Fruit fly (Drosophila melanogaster) whole organism, embryonic: ENCODE results near the gene CG42795.
A peak's percentile ranks its signal among the peaks of the same experiment; 100 is the strongest.

Experiments
- Awh ChIP-seq: fragments of 200-800 bp; sonication (Bioruptor generic); IDR thresholded peaks from 2 replicates; pipeline ENCODE4, ENCODE4 v1.3.6; 2022; ENCODE audit warnings: missing biosample characterization, missing genetic modification characterization
- BEAF-32 ChIP-seq: fragments of 200-800 bp; sonication (Bioruptor generic); optimal IDR thresholded peaks from 3 replicates; lab custom pipeline; 2017; ENCODE audit warnings: missing biosample characterization, missing genetic modification characterization, mild to moderate bottlenecking, moderate library complexity, missing genetic modification reagents
- Bgb ChIP-seq: fragments of 200-800 bp; sonication (Bioruptor generic); IDR thresholded peaks from 2 replicates; pipeline ENCODE4 v1.3.6; 2022; ENCODE audit warnings: missing biosample characterization, missing genetic modification characterization; ENCODE audit not compliant: partially characterized antibody
- CG10209 ChIP-seq: fragments of 200-800 bp; sonication (Bioruptor generic); optimal IDR thresholded peaks from 3 replicates; lab custom pipeline; 2017; ENCODE audit warnings: missing biosample characterization, mild to moderate bottlenecking, missing genetic modification characterization, missing genetic modification reagents
- CG10274 ChIP-seq: fragments of 200-800 bp; sonication (Bioruptor generic); optimal IDR thresholded peaks from 3 replicates; lab custom pipeline; 2017; ENCODE audit warnings: missing biosample characterization, mild to moderate bottlenecking, missing genetic modification characterization
- CG10959 ChIP-seq: fragments of 200-800 bp; sonication (Bioruptor generic); IDR thresholded peaks from 2 replicates; pipeline ENCODE4 v1.3.6; 2022; ENCODE audit warnings: missing biosample characterization, missing genetic modification characterization
- CG11456 ChIP-seq: fragments of 200-800 bp; sonication (Bioruptor generic); IDR thresholded peaks from 3 replicates; pipeline ENCODE4 v1.3.6; 2022; ENCODE audit warnings: missing biosample characterization, missing genetic modification characterization
- CG12071 ChIP-seq: fragments of 200-800 bp; sonication (Bioruptor generic); optimal IDR thresholded peaks from 3 replicates; lab custom pipeline; 2018; ENCODE audit warnings: missing biosample characterization, mild to moderate bottlenecking, missing genetic modification characterization
- CG14014 ChIP-seq: fragments of 200-800 bp; sonication (Bioruptor generic); IDR thresholded peaks from 2 replicates; pipeline ENCODE4 v1.3.6; 2022; ENCODE audit warnings: missing biosample characterization, missing genetic modification characterization
- CG15011 ChIP-seq: fragments of 200-800 bp; sonication (Bioruptor generic); optimal IDR thresholded peaks from 3 replicates; lab custom pipeline; 2018; ENCODE audit warnings: missing biosample characterization, mild to moderate bottlenecking, missing genetic modification characterization
- CG1832 ChIP-seq: fragments of 200-800 bp; sonication (Bioruptor generic); optimal IDR thresholded peaks from 2 replicates; lab custom pipeline; 2017; ENCODE audit warnings: missing biosample characterization, mild to moderate bottlenecking, missing genetic modification characterization, inconsistent platforms
- CG30431 ChIP-seq: fragments of 200-800 bp; sonication (Bioruptor generic); optimal IDR thresholded peaks from 2 replicates; lab custom pipeline; 2017; ENCODE audit warnings: missing biosample characterization, missing genetic modification characterization
- CG3407 ChIP-seq: fragments of 200-800 bp; sonication (Bioruptor generic); optimal IDR thresholded peaks from 2 replicates; lab custom pipeline; 2018; ENCODE audit warnings: missing biosample characterization, mild to moderate bottlenecking, missing genetic modification characterization
- CG42726 ChIP-seq: fragments of 200-800 bp; sonication (Bioruptor generic); IDR thresholded peaks from 2 replicates; pipeline ENCODE4 v1.3.6; 2022; ENCODE audit warnings: missing biosample characterization, missing genetic modification characterization; ENCODE audit not compliant: partially characterized antibody
- CG43689 ChIP-seq: fragments of 200-800 bp; sonication (Bioruptor generic); IDR thresholded peaks from 2 replicates; pipeline ENCODE4 v1.3.6; 2022; ENCODE audit warnings: missing biosample characterization, missing genetic modification characterization
- CG6791 ChIP-seq: fragments of 200-800 bp; sonication (Bioruptor generic); IDR thresholded peaks from 3 replicates; pipeline ENCODE4 v1.3.6; 2022; ENCODE audit warnings: missing biosample characterization, missing genetic modification characterization; ENCODE audit not compliant: partially characterized antibody
- CG6813 ChIP-seq: fragments of 200-800 bp; sonication (Bioruptor generic); optimal IDR thresholded peaks from 2 replicates; lab custom pipeline; 2017; ENCODE audit warnings: missing biosample characterization, missing genetic modification characterization, mild to moderate bottlenecking, moderate library complexity, missing genetic modification reagents
- CG7271 ChIP-seq: fragments of 200-800 bp; sonication (Bioruptor generic); optimal IDR thresholded peaks from 2 replicates; lab custom pipeline; 2018; ENCODE audit warnings: missing biosample characterization, mild to moderate bottlenecking, missing genetic modification characterization, moderate library complexity
- CG8290 ChIP-seq, 3 experiments: fragments of 200-800 bp; sonication (Bioruptor generic); optimal IDR thresholded peaks; 2 replicates each; lab custom pipeline; 2016 to 2019; ENCODE audit warnings: missing biosample characterization in 3 of 3, missing genetic modification characterization in 3 of 3, mild to moderate bottlenecking in 2 of 3, moderate library complexity in 1 of 3
- CG8359 ChIP-seq: fragments of 200-800 bp; sonication (Bioruptor generic); optimal IDR thresholded peaks from 2 replicates; lab custom pipeline; 2017; ENCODE audit warnings: missing biosample characterization, mild to moderate bottlenecking, missing genetic modification characterization, borderline replicate concordance
- CG8765 ChIP-seq: fragments of 200-800 bp; sonication (Bioruptor generic); IDR thresholded peaks from 2 replicates; pipeline ENCODE4 v1.3.6; 2022; ENCODE audit warnings: missing biosample characterization, missing genetic modification characterization
- CG9797 ChIP-seq: fragments of 200-800 bp; sonication (Bioruptor generic); optimal IDR thresholded peaks from 3 replicates; lab custom pipeline; 2018; ENCODE audit warnings: missing biosample characterization, mild to moderate bottlenecking, missing genetic modification characterization
- Camta ChIP-seq: fragments of 200-800 bp; sonication (Bioruptor generic); optimal IDR thresholded peaks from 2 replicates; lab custom pipeline; 2016; ENCODE audit warnings: missing biosample characterization, missing genetic modification characterization
- CkIIα-i1 ChIP-seq: fragments of 200-800 bp; sonication (Bioruptor generic); IDR thresholded peaks from 2 replicates; pipeline ENCODE4 v1.3.6; 2022; ENCODE audit warnings: missing biosample characterization, missing genetic modification characterization
- Drgx ChIP-seq: fragments of 200-800 bp; sonication (Bioruptor generic); IDR thresholded peaks from 2 replicates; pipeline ENCODE4 v1.3.6; 2022; ENCODE audit warnings: missing biosample characterization, missing genetic modification characterization
- Fer2 ChIP-seq: fragments of 200-800 bp; sonication (Bioruptor generic); optimal IDR thresholded peaks from 2 replicates; lab custom pipeline; 2018; ENCODE audit warnings: missing biosample characterization, mild to moderate bottlenecking, missing genetic modification characterization, moderate library complexity
- Hr78 ChIP-seq, 2 experiments: fragments of 200-800 bp in 1 of 2; fragments of >200 bp in 1 of 2; sonication (Bioruptor generic) in 1 of 2; optimal IDR thresholded peaks; 2 replicates each; lab custom pipeline; 2017 to 2019; ENCODE audit warnings: missing biosample characterization in 2 of 2, missing genetic modification characterization in 2 of 2, mild to moderate bottlenecking in 1 of 2, moderate library complexity in 1 of 2
- Lpt ChIP-seq: fragments of >200 bp; optimal IDR thresholded peaks from 2 replicates; lab custom pipeline; 2018; ENCODE audit warnings: missing biosample characterization, missing genetic modification characterization
- Mes4 ChIP-seq: fragments of 200-800 bp; sonication (Bioruptor generic); optimal IDR thresholded peaks from 2 replicates; lab custom pipeline; 2016; ENCODE audit warnings: missing biosample characterization, missing genetic modification characterization
- Ravus ChIP-seq: fragments of 200-800 bp; sonication (Bioruptor generic); IDR thresholded peaks from 2 replicates; pipeline ENCODE4 v1.3.6; 2022; ENCODE audit warnings: missing biosample characterization, missing genetic modification characterization
- Rfx ChIP-seq: fragments of 200-800 bp; sonication (Bioruptor generic); IDR thresholded peaks from 2 replicates; pipeline ENCODE4 v1.3.6; 2022; ENCODE audit warnings: missing biosample characterization, missing genetic modification characterization
- Sox100B ChIP-seq: fragments of 200-800 bp; sonication (Bioruptor generic); optimal IDR thresholded peaks from 3 replicates; lab custom pipeline; 2018; ENCODE audit warnings: missing biosample characterization, mild to moderate bottlenecking, missing genetic modification characterization
- Spps ChIP-seq: fragments of 200-800 bp; sonication (Bioruptor generic); optimal IDR thresholded peaks from 2 replicates; lab custom pipeline; 2018; ENCODE audit warnings: missing biosample characterization, mild to moderate bottlenecking, missing genetic modification characterization
- ase ChIP-seq: fragments of 200-800 bp; sonication (Bioruptor generic); IDR thresholded peaks from 3 replicates; pipeline ENCODE4 v1.3.6; 2022; ENCODE audit warnings: missing biosample characterization, missing genetic modification characterization
- btn ChIP-seq: fragments of 200-800 bp; sonication (Bioruptor generic); optimal IDR thresholded peaks from 2 replicates; lab custom pipeline; 2016; ENCODE audit warnings: missing biosample characterization, missing genetic modification characterization
- cwo ChIP-seq: fragments of 200-800 bp; sonication (Bioruptor generic); optimal IDR thresholded peaks from 3 replicates; lab custom pipeline; 2017; ENCODE audit warnings: missing biosample characterization, missing genetic modification characterization, mild to moderate bottlenecking, moderate library complexity, missing genetic modification reagents
- da ChIP-seq: fragments of 200-800 bp; sonication (Bioruptor generic); optimal IDR thresholded peaks from 2 replicates; lab custom pipeline; 2016; ENCODE audit warnings: missing biosample characterization, missing genetic modification characterization
- dan ChIP-seq: fragments of 200-800 bp; sonication (Bioruptor generic); IDR thresholded peaks from 2 replicates; pipeline ENCODE4 v1.3.6; 2022; ENCODE audit warnings: missing biosample characterization, missing genetic modification characterization
- eyg ChIP-seq: fragments of 200-800 bp; sonication (Bioruptor generic); optimal IDR thresholded peaks from 3 replicates; lab custom pipeline; 2016; ENCODE audit warnings: missing biosample characterization, missing genetic modification characterization
- fd3F ChIP-seq: fragments of 200-800 bp; sonication (Bioruptor generic); optimal IDR thresholded peaks from 2 replicates; lab custom pipeline; 2018; ENCODE audit warnings: missing biosample characterization, mild to moderate bottlenecking, missing genetic modification characterization, moderate library complexity
- her ChIP-seq: fragments of 200-800 bp; sonication (Bioruptor generic); optimal IDR thresholded peaks from 2 replicates; lab custom pipeline; 2016; ENCODE audit warnings: missing biosample characterization, missing genetic modification characterization
- hkb ChIP-seq, 2 experiments: fragments of 200-800 bp in 1 of 2; fragments of >200 bp in 1 of 2; sonication (Bioruptor generic) in 1 of 2; IDR thresholded peaks in 1 of 2; optimal IDR thresholded peaks in 1 of 2; 2 replicates each; pipeline versions ENCODE4 v1.3.6 to Lab custom; 2017 to 2022; ENCODE audit warnings: missing biosample characterization in 1 of 2, missing genetic modification characterization in 1 of 2
- insv ChIP-seq, 2 experiments: fragments of 200-800 bp; sonication (Bioruptor generic); optimal IDR thresholded peaks; 3 replicates each; lab custom pipeline; 2016 to 2018; ENCODE audit warnings: missing biosample characterization in 2 of 2, missing genetic modification characterization in 2 of 2
- pho ChIP-seq: fragments of 200-800 bp; sonication (Bioruptor generic); optimal IDR thresholded peaks from 2 replicates; lab custom pipeline; 2016; ENCODE audit warnings: missing biosample characterization, missing genetic modification characterization
- pzg ChIP-seq: fragments of 200-800 bp; sonication (Bioruptor generic); optimal IDR thresholded peaks from 3 replicates; lab custom pipeline; 2018; ENCODE audit warnings: missing biosample characterization, mild to moderate bottlenecking, missing genetic modification characterization, moderate library complexity
- ranshi ChIP-seq: fragments of 200-800 bp; sonication (Bioruptor generic); IDR thresholded peaks from 2 replicates; pipeline ENCODE4 v1.3.6; 2022; ENCODE audit warnings: missing biosample characterization, missing genetic modification characterization
- toy ChIP-seq: fragments of 200-800 bp; sonication (Bioruptor generic); IDR thresholded peaks from 2 replicates; pipeline ENCODE4 v1.3.6; 2022; ENCODE audit warnings: missing biosample characterization, missing genetic modification characterization
- yki ChIP-seq: fragments of >200 bp; optimal IDR thresholded peaks from 3 replicates; lab custom pipeline; 2018
- zen2 ChIP-seq: fragments of 200-800 bp; sonication (Bioruptor generic); IDR thresholded peaks from 3 replicates; pipeline ENCODE4 v1.3.6; 2022; ENCODE audit warnings: missing biosample characterization, missing genetic modification characterization; ENCODE audit not compliant: partially characterized antibody
- zf30C ChIP-seq: fragments of 200-800 bp; sonication (Bioruptor generic); optimal IDR thresholded peaks from 3 replicates; lab custom pipeline; 2018; ENCODE audit warnings: missing biosample characterization, mild to moderate bottlenecking, missing genetic modification characterization

Gene CG42795

DNA sequence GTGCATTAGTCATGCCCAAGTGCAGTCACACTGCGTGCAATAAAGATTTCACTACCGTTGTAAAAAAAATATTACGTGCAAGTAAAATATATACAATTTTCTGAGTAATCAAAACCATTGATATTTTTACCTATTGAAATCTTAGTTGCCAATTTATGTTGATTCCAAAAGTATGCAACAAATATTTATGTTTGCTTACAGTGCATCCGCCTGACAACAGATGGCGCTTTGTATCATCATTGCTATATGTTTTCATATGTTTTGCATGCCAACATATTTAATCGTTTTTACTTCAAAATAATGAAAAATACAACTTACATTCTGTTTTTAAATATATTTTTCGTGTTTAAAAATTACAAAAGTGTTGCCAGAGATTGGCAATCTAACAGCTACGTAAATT is 21.9 kb upstream of the CG42795 start (continued):
- TF ChIP-seq pzg (GFP tag; lab: Kevin White, UChicago), result no peak
- no peak for TF ChIP-seq CG43689
- no peak for TF ChIP-seq zf30C
- no peak for TF ChIP-seq zen2 (GFP tag; lab: Robert Waterston, UW)
- no peak for TF ChIP-seq BEAF-32 (GFP tag; lab: Kevin White, UChicago)
- no peak for TF ChIP-seq da (GFP tag; lab: Kevin White, UChicago)
- TF ChIP-seq CG6791 (GFP tag; lab: Robert Waterston, UW), result no peak
- peak; percentile 27 for TF ChIP-seq CG6813 (GFP tag; lab: Kevin White, UChicago)
- TF ChIP-seq Drgx, result no peak
- peak; percentile 59; the same call in 1 of the 3 replicates for TF ChIP-seq CG11456 (GFP tag; lab: Robert Waterston, UW)
- no peak for TF ChIP-seq Ravus (GFP tag; lab: Robert Waterston, UW)
- TF ChIP-seq toy (GFP tag; lab: Robert Waterston, UW), result no peak
- TF ChIP-seq Sox100B (GFP tag; lab: Kevin White, UChicago), result peak; percentile 44
- TF ChIP-seq Mes4, result peak; percentile 46
- no peak for TF ChIP-seq fd3F (GFP tag; lab: Kevin White, UChicago)
- TF ChIP-seq dan (GFP tag; lab: Robert Waterston, UW), result no peak
- no peak for TF ChIP-seq CG14014 (GFP tag; lab: Robert Waterston, UW)
- TF ChIP-seq Camta (GFP tag; lab: Kevin White, UChicago), result peak; percentile 29
- no peak for TF ChIP-seq Awh
- TF ChIP-seq insv (GFP tag; optimal IDR thresholded peaks at IDR 0.05; lab: Kevin White, UChicago), result no peak
- TF ChIP-seq Bgb (GFP tag; lab: Robert Waterston, UW), result no peak
- TF ChIP-seq btn, result peak; percentile 17
- TF ChIP-seq CkIIα-i1 (GFP tag; lab: Robert Waterston, UW), result no peak
- no peak for TF ChIP-seq hkb (optimal IDR thresholded peaks at IDR 0.05; lab: Kevin White, UChicago)
- no peak for TF ChIP-seq hkb (GFP tag; IDR thresholded peaks at IDR 0.05; lab: Robert Waterston, UW)
- TF ChIP-seq CG8359 (GFP tag; lab: Kevin White, UChicago), result peak; percentile 60
- peak; percentile 33 for TF ChIP-seq CG12071 (GFP tag; lab: Kevin White, UChicago)
- no peak for TF ChIP-seq CG3407 (GFP tag; lab: Kevin White, UChicago)
- TF ChIP-seq CG8765 (GFP tag; lab: Robert Waterston, UW), result no peak
- no peak for TF ChIP-seq cwo (GFP tag; lab: Kevin White, UChicago)
- peak; percentile 14; the same call in 1 of the 2 replicates for TF ChIP-seq CG10959 (GFP tag; lab: Robert Waterston, UW)
- no peak for TF ChIP-seq ranshi (GFP tag; lab: Robert Waterston, UW)
- TF ChIP-seq pho (GFP tag; lab: Kevin White, UChicago), result no peak
- TF ChIP-seq CG9797 (GFP tag; lab: Kevin White, UChicago), result no peak
- no peak for TF ChIP-seq Hr78 (GFP tag; optimal IDR thresholded peaks at IDR 0.05; lab: Kevin White, UChicago)
- TF ChIP-seq CG1832 (GFP tag; lab: Kevin White, UChicago), result no peak
- TF ChIP-seq Rfx (GFP tag; lab: Robert Waterston, UW), result peak; percentile 56
- peak; percentile 14 for TF ChIP-seq CG8290 (GFP tag; optimal IDR thresholded peaks at IDR 0.05; lab: Kevin White, UChicago)
- peak in 1 of 2 experiments; percentile 26 for TF ChIP-seq CG8290 (tag; optimal IDR thresholded peaks at IDR 0.05; lab: Kevin White, UChicago)
- no peak for TF ChIP-seq CG15011 (GFP tag; lab: Kevin White, UChicago)
- no peak for TF ChIP-seq Lpt (GFP tag; lab: Kevin White, UChicago)
- no peak for TF ChIP-seq CG42726
- TF ChIP-seq eyg (GFP tag; lab: Kevin White, UChicago), result no peak
- TF ChIP-seq her (GFP tag; lab: Kevin White, UChicago), result no peak
- no peak for TF ChIP-seq CG10274 (GFP tag; lab: Kevin White, UChicago)
- TF ChIP-seq CG7271, result peak; percentile 42
- TF ChIP-seq ase (GFP tag; lab: Robert Waterston, UW), result no peak; the same call in 2 of the 3 replicates
- no peak for TF ChIP-seq Fer2 (tag; lab: Kevin White, UChicago)
- no peak for TF ChIP-seq CG30431 (GFP tag; lab: Kevin White, UChicago)
- TF ChIP-seq yki (lab: Kevin White, UChicago), result no peak
- no peak for TF ChIP-seq CG10209 (GFP tag; lab: Kevin White, UChicago)
- TF ChIP-seq Spps (tag; lab: Kevin White, UChicago), result no peak
